Worm (Caenorhabditis elegans) whole organism, L2 larva: Measurements from ENCODE around the gene srw-29.

Experiments
- C34F6.9 ChIP-seq: fragments of 150-350 bp; optimal IDR thresholded peaks from 2 replicates; lab custom pipeline; 2014; ENCODE audit warnings: missing biosample characterization, missing genetic modification characterization
- ama-1 ChIP-seq: fragments of 150-350 bp; optimal IDR thresholded peaks from 2 replicates; lab custom pipeline; 2018; ENCODE audit warnings: inconsistent platforms
- egl-27 ChIP-seq: sonication (generic microtip); optimal IDR thresholded peaks from 3 replicates; lab custom pipeline; 2017; ENCODE audit warnings: missing biosample characterization, missing genetic modification reagents, missing genetic modification characterization
- lin-11 ChIP-seq: fragments of 150-350 bp; sonication (generic microtip); optimal IDR thresholded peaks from 2 replicates; lab custom pipeline; 2014; ENCODE audit warnings: missing biosample characterization, missing genetic modification characterization, inconsistent platforms, mixed read lengths
- lin-39 ChIP-seq: fragments of 150-350 bp; optimal IDR thresholded peaks from 2 replicates; lab custom pipeline; 2014; ENCODE audit warnings: missing biosample characterization, missing genetic modification reagents, missing genetic modification characterization
- mab-5 ChIP-seq: fragments of 150-350 bp; optimal IDR thresholded peaks from 2 replicates; lab custom pipeline; 2014; ENCODE audit warnings: missing biosample characterization, missing genetic modification characterization
- nhr-77 ChIP-seq: fragments of 150-350 bp; optimal IDR thresholded peaks from 2 replicates; lab custom pipeline; 2014; ENCODE audit warnings: missing biosample characterization, missing genetic modification characterization
- sem-4 ChIP-seq: fragments of 150-350 bp; optimal IDR thresholded peaks from 2 replicates; lab custom pipeline; 2014; ENCODE audit warnings: missing biosample characterization, missing genetic modification reagents, missing genetic modification characterization
- zag-1 ChIP-seq: fragments of 150-350 bp; optimal IDR thresholded peaks from 2 replicates; lab custom pipeline; 2014; ENCODE audit warnings: missing biosample characterization, missing genetic modification characterization

DNA sequence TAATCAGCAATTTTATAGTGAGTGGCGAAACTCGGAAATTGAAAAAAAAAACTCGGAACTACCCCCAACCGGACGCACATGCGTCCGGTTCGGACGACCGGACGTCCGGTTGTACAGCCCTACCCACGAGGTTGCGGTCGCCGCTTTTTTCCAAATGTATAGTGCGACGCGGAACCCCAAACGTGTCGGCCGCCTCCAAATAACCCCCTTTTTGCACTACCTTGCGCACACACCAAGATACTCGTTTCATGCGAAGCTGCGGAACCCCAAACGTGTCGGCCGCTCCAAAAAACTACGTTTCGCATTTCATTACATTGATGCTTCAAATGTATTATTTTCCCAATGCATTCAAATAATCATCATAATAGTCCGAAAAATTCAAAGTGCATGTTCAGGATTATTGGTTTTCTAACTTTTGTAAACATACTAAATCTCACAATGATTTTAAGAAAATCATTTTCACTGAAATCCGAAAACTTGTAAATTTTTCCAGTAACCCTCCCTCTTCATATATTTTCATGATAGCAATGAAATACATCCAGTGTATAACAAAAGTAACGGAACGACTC lies 47.8 kb upstream of the srw-29 start, which contains the start of gene srw-35:
- TF ChIP-seq C34F6.9 (tag; lab: Kevin White, UChicago) (no peak), lin-11 (tag; lab: Kevin White, UChicago) (no peak), lin-39 (tag; lab: Kevin White, UChicago) (no peak), nhr-77 (no peak), mab-5 (tag; lab: Kevin White, UChicago) (no peak), sem-4 (tag; lab: Kevin White, UChicago) (no peak), zag-1 (tag; lab: Kevin White, UChicago) (no peak), ama-1 (lab: Kevin White, UChicago) (no peak), egl-27 (no peak)
